Worm (Caenorhabditis elegans) whole organism, L1 larva: Measurements from ENCODE around the gene usp-14.

Experiments
- C04F5.9 ChIP-seq: sonication (generic microtip); optimal IDR thresholded peaks from 2 replicates; lab custom pipeline; 2016; ENCODE audit warnings: missing genetic modification characterization, missing compliant biosample characterization
- C34B4.2 ChIP-seq: sonication (generic microtip); optimal IDR thresholded peaks from 2 replicates; lab custom pipeline; 2017; ENCODE audit warnings: mild to moderate bottlenecking, missing genetic modification characterization, missing compliant biosample characterization
- F16B12.6 ChIP-seq: fragments of 150-350 bp; optimal IDR thresholded peaks from 2 replicates; lab custom pipeline; 2014; ENCODE audit warnings: missing biosample characterization, missing genetic modification characterization
- Y116A8C.19 ChIP-seq: sonication (generic microtip); optimal IDR thresholded peaks from 2 replicates; lab custom pipeline; 2016; ENCODE audit warnings: missing compliant biosample characterization, missing genetic modification characterization, borderline replicate concordance
- alr-1 ChIP-seq: fragments of 200-800 bp; sonication (Bioruptor generic); optimal IDR thresholded peaks from 2 replicates; lab custom pipeline; 2018; ENCODE audit warnings: borderline replicate concordance, mild to moderate bottlenecking, missing genetic modification characterization, missing compliant biosample characterization
- blmp-1 ChIP-seq: fragments of 150-350 bp; optimal IDR thresholded peaks from 2 replicates; lab custom pipeline; 2014; ENCODE audit warnings: missing biosample characterization, missing genetic modification characterization
- ceh-90 ChIP-seq: sonication (generic microtip); optimal IDR thresholded peaks from 2 replicates; lab custom pipeline; 2016; ENCODE audit warnings: missing genetic modification characterization, missing compliant biosample characterization
- dpl-1 ChIP-seq, 3 experiments: fragments of 150-350 bp in 2 of 3; sonication (generic microtip) in 1 of 3; optimal IDR thresholded peaks; 2 replicates each; lab custom pipeline; 2014 to 2017; ENCODE audit warnings: missing biosample characterization in 3 of 3, missing genetic modification characterization in 3 of 3, missing genetic modification reagents in 3 of 3
- efl-1 ChIP-seq, 4 experiments: fragments of 150-350 bp; optimal IDR thresholded peaks in 3 of 4; peaks in 1 of 4; 1 replicate in 1 of 4; 2 replicates in 3 of 4; lab custom pipeline; 2014; ENCODE audit warnings: missing biosample characterization in 2 of 4, missing genetic modification characterization in 2 of 4, missing genetic modification reagents in 2 of 4
- egl-13 ChIP-seq: sonication (generic microtip); optimal IDR thresholded peaks from 2 replicates; lab custom pipeline; 2016; ENCODE audit warnings: missing genotype, missing genetic modification reagents, missing genetic modification characterization, missing compliant biosample characterization
- egl-27 ChIP-seq, 2 experiments: fragments of 150-350 bp in 1 of 2; sonication (generic microtip); optimal IDR thresholded peaks; 3 replicates each; lab custom pipeline; 2017 to 2018; ENCODE audit warnings: missing biosample characterization in 2 of 2, missing genetic modification characterization in 2 of 2, missing genetic modification reagents in 2 of 2
- elt-2 ChIP-seq: sonication (generic microtip); optimal IDR thresholded peaks from 2 replicates; lab custom pipeline; 2016; ENCODE audit warnings: missing genetic modification characterization, mild to moderate bottlenecking, inconsistent platforms, missing compliant biosample characterization, missing genetic modification reagents
- elt-3 ChIP-seq, 6 experiments: fragments of 150-350 bp in 1 of 6; sonication (generic microtip); optimal IDR thresholded peaks; 2 replicates each; lab custom pipeline; 2017 to 2018; ENCODE audit warnings: missing biosample characterization in 6 of 6, missing genetic modification characterization in 6 of 6, inconsistent platforms in 1 of 6
- ets-5 ChIP-seq: fragments of 200-800 bp; sonication (Bioruptor generic); IDR thresholded peaks from 2 replicates; pipeline ENCODE4 v1.3.6; 2022; ENCODE audit warnings: missing genetic modification characterization, missing compliant biosample characterization
- fkh-4 ChIP-seq: sonication (generic microtip); optimal IDR thresholded peaks from 2 replicates; lab custom pipeline; 2016; ENCODE audit warnings: missing compliant biosample characterization, missing genetic modification characterization, borderline replicate concordance
- fos-1 ChIP-seq: fragments of 150-350 bp; optimal IDR thresholded peaks from 2 replicates; lab custom pipeline; 2014; ENCODE audit warnings: missing biosample characterization, missing genetic modification characterization
- grh-1 ChIP-seq: fragments of 200-800 bp; sonication (Bioruptor generic); IDR thresholded peaks from 2 replicates; pipeline ENCODE4 v1.3.6; 2022; ENCODE audit warnings: missing genetic modification reagents, missing genetic modification characterization, missing compliant biosample characterization
- hpl-2 ChIP-seq: fragments of 150-350 bp; optimal IDR thresholded peaks from 2 replicates; lab custom pipeline; 2014; ENCODE audit warnings: missing biosample characterization, missing genetic modification reagents, missing genetic modification characterization
- irx-1 ChIP-seq: sonication (generic microtip); optimal IDR thresholded peaks from 2 replicates; lab custom pipeline; 2016; ENCODE audit warnings: missing genetic modification characterization, missing compliant biosample characterization
- jun-1 ChIP-seq: fragments of 150-350 bp; optimal IDR thresholded peaks from 2 replicates; lab custom pipeline; 2014; ENCODE audit warnings: missing biosample characterization, missing genetic modification reagents, missing genetic modification characterization
- lin-14 ChIP-seq: fragments of 200-800 bp; sonication (Bioruptor generic); optimal IDR thresholded peaks from 2 replicates; lab custom pipeline; 2018; ENCODE audit warnings: mild to moderate bottlenecking, missing genetic modification characterization, moderate library complexity, missing compliant biosample characterization
- lin-35 ChIP-seq, 2 experiments: fragments of 150-350 bp; optimal IDR thresholded peaks; 2 replicates each; lab custom pipeline; 2014; ENCODE audit warnings: missing biosample characterization in 2 of 2, missing genetic modification characterization in 2 of 2, missing genetic modification reagents in 2 of 2
- lin-39 ChIP-seq: fragments of 150-350 bp; optimal IDR thresholded peaks from 2 replicates; lab custom pipeline; 2014; ENCODE audit warnings: missing biosample characterization, missing genetic modification reagents, missing genetic modification characterization
- lir-3 ChIP-seq: sonication (generic microtip); optimal IDR thresholded peaks from 2 replicates; lab custom pipeline; 2016; ENCODE audit warnings: mild to moderate bottlenecking, missing genetic modification characterization, moderate library complexity, missing compliant biosample characterization; ENCODE audit not compliant: poor library complexity
- mdl-1 ChIP-seq, 2 experiments: fragments of 150-350 bp; optimal IDR thresholded peaks; 2 replicates each; lab custom pipeline; 2014 to 2017; ENCODE audit warnings: missing biosample characterization in 2 of 2, missing genetic modification characterization in 2 of 2, inconsistent platforms in 1 of 2
- nhr-12 ChIP-seq: sonication (generic microtip); optimal IDR thresholded peaks from 2 replicates; lab custom pipeline; 2017; ENCODE audit warnings: missing biosample characterization, missing genetic modification characterization
- nhr-19 ChIP-seq: fragments of 200-800 bp; sonication (Bioruptor generic); conservative IDR thresholded peaks from 2 replicates; pipeline ENCODE4 v1.3.6; 2022; ENCODE audit warnings: missing genetic modification characterization, missing compliant biosample characterization
- nhr-237 ChIP-seq: fragments of 150-350 bp; optimal IDR thresholded peaks from 2 replicates; lab custom pipeline; 2014; ENCODE audit warnings: missing biosample characterization, missing genetic modification characterization
- nhr-28 ChIP-seq: fragments of 150-350 bp; optimal IDR thresholded peaks from 2 replicates; lab custom pipeline; 2014; ENCODE audit warnings: missing biosample characterization, missing genetic modification characterization
- nhr-77 ChIP-seq: fragments of 150-350 bp; optimal IDR thresholded peaks from 2 replicates; lab custom pipeline; 2014; ENCODE audit warnings: missing biosample characterization, missing genetic modification characterization
- nhr-85 ChIP-seq: sonication (generic microtip); peaks from one replicate; lab custom pipeline; 2016; ENCODE audit warnings: missing genetic modification characterization, inconsistent platforms, missing compliant biosample characterization
- nhr-90 ChIP-seq: sonication (generic microtip); optimal IDR thresholded peaks from 2 replicates; lab custom pipeline; 2016; ENCODE audit warnings: mild to moderate bottlenecking, missing genetic modification characterization, missing compliant biosample characterization; ENCODE audit not compliant: poor library complexity
- snpc-4 ChIP-seq: fragments of 150-350 bp; optimal IDR thresholded peaks from 2 replicates; lab custom pipeline; 2014; ENCODE audit warnings: missing biosample characterization, missing genetic modification characterization
- swsn-7 ChIP-seq: sonication (generic microtip); optimal IDR thresholded peaks from 2 replicates; lab custom pipeline; 2016; ENCODE audit warnings: missing genetic modification characterization, missing compliant biosample characterization
- tbx-2 ChIP-seq: sonication (generic microtip); optimal IDR thresholded peaks from 2 replicates; lab custom pipeline; 2016; ENCODE audit warnings: missing genetic modification characterization, missing compliant biosample characterization
- tlp-1 ChIP-seq: fragments of 150-350 bp; optimal IDR thresholded peaks from 2 replicates; lab custom pipeline; 2014; ENCODE audit warnings: missing biosample characterization, missing genetic modification characterization
- unc-30 ChIP-seq: sonication (generic microtip); optimal IDR thresholded peaks from 2 replicates; lab custom pipeline; 2017; ENCODE audit warnings: missing biosample characterization, missing genetic modification characterization
- unc-62 ChIP-seq: fragments of 150-350 bp; optimal IDR thresholded peaks from 2 replicates; lab custom pipeline; 2014; ENCODE audit warnings: missing biosample characterization, missing genetic modification reagents, missing genetic modification characterization
- unc-86 ChIP-seq: sonication (generic microtip); optimal IDR thresholded peaks from 2 replicates; lab custom pipeline; 2016; ENCODE audit warnings: missing genetic modification characterization, missing compliant biosample characterization
- vab-15 ChIP-seq: sonication (generic microtip); optimal IDR thresholded peaks from 2 replicates; lab custom pipeline; 2017; ENCODE audit warnings: missing genotype, mild to moderate bottlenecking, missing genetic modification characterization, missing compliant biosample characterization
- xbp-1 ChIP-seq: sonication (generic microtip); optimal IDR thresholded peaks from 2 replicates; lab custom pipeline; 2016; ENCODE audit warnings: missing genetic modification characterization, missing compliant biosample characterization
- zag-1 ChIP-seq: fragments of 150-350 bp; optimal IDR thresholded peaks from 2 replicates; lab custom pipeline; 2014; ENCODE audit warnings: missing biosample characterization, missing genetic modification characterization
- zip-4 ChIP-seq: fragments of 200-800 bp; sonication (Bioruptor generic); optimal IDR thresholded peaks from 2 replicates; lab custom pipeline; 2018; ENCODE audit warnings: mild to moderate bottlenecking, missing genetic modification characterization, moderate library complexity, missing compliant biosample characterization
- ztf-11 ChIP-seq, 2 experiments: sonication (generic microtip); optimal IDR thresholded peaks; 2 replicates each; lab custom pipeline; 2016 to 2017; ENCODE audit warnings: missing genetic modification characterization in 2 of 2, missing biosample characterization in 1 of 2, missing compliant biosample characterization in 1 of 2

Gene usp-14

DNA sequence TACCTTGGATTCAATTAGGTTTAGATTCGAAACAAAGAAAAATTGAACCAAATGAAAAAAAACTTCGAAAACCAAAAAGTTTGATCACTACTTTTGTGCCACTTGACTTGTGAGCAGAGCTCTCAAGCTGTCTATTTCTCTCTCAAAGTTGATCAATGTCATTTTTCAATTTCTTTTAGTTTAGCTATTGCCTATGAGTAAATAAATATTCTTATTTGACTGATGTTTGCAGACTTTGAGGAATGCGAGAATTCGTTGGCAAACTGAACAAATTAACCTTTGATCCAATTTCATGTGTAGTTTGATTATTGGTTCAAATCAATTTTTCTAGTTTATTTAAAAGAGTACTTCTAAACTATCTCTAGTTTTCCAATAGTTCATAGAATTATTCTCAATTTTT lies 4.7 kb downstream of the usp-14 start:
- TF ChIP-seq efl-1 (optimal IDR thresholded peaks at IDR 0.05; lab: Kevin White, UChicago): no peak
- TF ChIP-seq efl-1 (GFP tag; optimal IDR thresholded peaks at IDR 0.05 in 1 of 2; lab: Kevin White, UChicago): peak in 1 of 2 experiments; percentile 62
- no peak for TF ChIP-seq swsn-7
- TF ChIP-seq, all 84 proteins: peak for 1

DNA sequence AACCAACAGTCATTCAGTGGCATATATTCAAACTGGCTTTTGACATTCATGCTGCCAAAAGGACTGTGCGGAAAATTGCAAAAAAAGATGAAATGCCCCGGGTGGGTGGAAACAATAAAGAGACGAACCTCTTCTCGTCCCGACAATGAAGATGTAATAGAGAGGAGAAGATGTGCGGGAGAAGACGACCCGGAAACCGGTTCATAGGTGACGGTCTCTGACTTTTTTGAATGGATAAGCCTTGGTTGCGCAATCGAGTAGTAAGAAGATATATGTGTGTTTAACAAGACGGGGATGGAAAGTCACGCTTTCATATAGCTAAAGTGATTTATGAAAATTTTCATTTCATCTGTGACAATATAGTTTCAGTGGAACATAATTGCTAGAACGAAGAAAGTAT lies 7.7 kb downstream of the usp-14 start:
- TF ChIP-seq jun-1 (no peak), fos-1 (tag; lab: Kevin White, UChicago) (no peak), nhr-28 (tag; lab: Kevin White, UChicago) (no peak), grh-1 (GFP tag; lab: Robert Waterston, UW) (peak; percentile 48), ceh-90 (tag; lab: Kevin White, UChicago) (no peak), blmp-1 (peak; percentile 84), egl-27 (tag; optimal IDR thresholded peaks at IDR 0.05; lab: Kevin White, UChicago) (no peak), tlp-1 (tag; lab: Kevin White, UChicago) (no peak), elt-3 (tag; optimal IDR thresholded peaks at IDR 0.05; lab: Kevin White, UChicago) (peak in 1 of 6 experiments; percentile 21), unc-62 (GFP tag; lab: Kevin White, UChicago) (no peak), lin-39 (tag; lab: Kevin White, UChicago) (no peak), nhr-85 (peak; percentile 4)

- TF ChIP-seq irx-1 (no peak), ztf-11 (tag; optimal IDR thresholded peaks at IDR 0.05; lab: Kevin White, UChicago) (no peak), lin-35 (GFP tag; optimal IDR thresholded peaks at IDR 0.05; lab: Kevin White, UChicago) (peak; percentile 31 to 85), hpl-2 (GFP tag; lab: Kevin White, UChicago) (peak; percentile 59), efl-1 (optimal IDR thresholded peaks at IDR 0.05; lab: Kevin White, UChicago) (peak; percentile 76 to 96), efl-1 (GFP tag; optimal IDR thresholded peaks at IDR 0.05 in 1 of 2; lab: Kevin White, UChicago) (peak; percentile 75 to 96), F16B12.6 (tag; lab: Kevin White, UChicago) (no peak), dpl-1 (GFP tag; optimal IDR thresholded peaks at IDR 0.05; lab: Kevin White, UChicago) (peak; percentile 45 to 76 (median 57)), nhr-85 (peak; percentile 71)
Measured at ce11 chrII:14479583-14480245, 8.8 kb downstream of the usp-14 start, which contains the start of gene C13B4.1. Gene C13B4.1 (minus strand): TSS chrII:14479633.

DNA sequence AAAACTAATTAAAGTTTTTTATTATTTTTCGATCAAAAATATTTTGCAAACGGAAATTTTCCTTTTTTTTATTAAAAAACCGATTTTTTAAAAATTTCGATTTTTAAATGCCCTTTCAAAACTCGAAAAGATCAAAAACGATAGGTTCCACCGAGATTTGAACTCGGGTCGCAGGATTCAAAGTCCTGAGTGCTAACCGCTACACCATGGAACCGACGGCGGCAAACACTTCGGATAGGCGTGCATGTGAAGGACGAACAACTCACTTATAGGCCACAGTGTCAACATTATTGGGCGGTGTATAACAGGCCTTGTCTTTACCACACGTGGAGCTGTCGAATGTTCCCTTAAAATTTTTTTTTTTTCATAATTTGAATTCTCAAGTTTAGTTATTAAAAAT lies 13.8 kb downstream of the usp-14 start:
- TF ChIP-seq unc-30 (tag; lab: Kevin White, UChicago) (no peak), nhr-237 (tag; lab: Kevin White, UChicago) (no peak), zip-4 (GFP tag; lab: Kevin White, UChicago) (no peak), unc-86 (tag; lab: Kevin White, UChicago) (no peak), F16B12.6 (tag; lab: Kevin White, UChicago) (no peak), ceh-90 (tag; lab: Kevin White, UChicago) (no peak), xbp-1 (tag; lab: Kevin White, UChicago) (no peak), snpc-4 (tag; lab: Kevin White, UChicago) (no peak), mdl-1 (tag; optimal IDR thresholded peaks at IDR 0.05; lab: Kevin White, UChicago) (peak in 1 of 2 experiments; percentile 14), elt-3 (tag; optimal IDR thresholded peaks at IDR 0.05; lab: Kevin White, UChicago) (no peak), elt-2 (tag; lab: Kevin White, UChicago) (no peak), egl-27 (tag; optimal IDR thresholded peaks at IDR 0.05; lab: Kevin White, UChicago) (no peak), nhr-85 (peak; percentile 42), nhr-77 (tag; lab: Kevin White, UChicago) (peak; percentile 80), C34B4.2 (no peak), vab-15 (tag; lab: Kevin White, UChicago) (no peak), fkh-4 (tag; lab: Kevin White, UChicago) (no peak), C04F5.9 (tag; lab: Kevin White, UChicago) (no peak), Y116A8C.19 (tag; lab: Kevin White, UChicago) (no peak), lin-14 (GFP tag; lab: Kevin White, UChicago) (no peak), nhr-90 (tag; lab: Kevin White, UChicago) (peak; percentile 52), tbx-2 (tag; lab: Kevin White, UChicago) (no peak), nhr-19 (GFP tag; lab: Robert Waterston, UW) (peak; percentile 33; the same call in 1 of the 2 replicates), lir-3 (no peak), zag-1 (tag; lab: Kevin White, UChicago) (no peak), alr-1 (no peak), efl-1 (optimal IDR thresholded peaks at IDR 0.05; lab: Kevin White, UChicago) (peak; percentile 31 to 45), efl-1 (GFP tag; optimal IDR thresholded peaks at IDR 0.05 in 1 of 2; lab: Kevin White, UChicago) (peak; percentile 4 to 94), egl-13 (tag; lab: Kevin White, UChicago) (no peak), ets-5 (GFP tag; lab: Robert Waterston, UW) (no peak), nhr-12 (no peak)
